Worm (Caenorhabditis elegans): ENCODE data around the gene mesp-1.

ce11 chrIV:8449869-8450268 lies 49.2 kb upstream of the mesp-1 start:
- no peak for TF ChIP-seq unc-62 (GFP tag; optimal IDR thresholded peaks at IDR 0.05)
- no peak for TF ChIP-seq sup-37 (GFP tag; optimal IDR thresholded peaks at IDR 0.05)
- no peak for TF ChIP-seq C16A3.4 (tag; optimal IDR thresholded peaks at IDR 0.05)
- TF ChIP-seq nhr-11 (tag; optimal IDR thresholded peaks at IDR 0.05): no peak
- no peak for TF ChIP-seq lin-15B (tag; optimal IDR thresholded peaks at IDR 0.05)
- TF ChIP-seq ztf-11 (tag; optimal IDR thresholded peaks at IDR 0.05): no peak
- no peak for TF ChIP-seq jun-1 (tag; optimal IDR thresholded peaks at IDR 0.05)
- TF ChIP-seq pag-3 (tag; optimal IDR thresholded peaks at IDR 0.05; ENCODE audit: borderline replicate concordance, insufficient read depth): no peak

Data from whole organism, L1 larva.